Worm (Caenorhabditis elegans): ENCODE data around the gene epg-3.

Gene epg-3

ce11 chrIII:12931108-12931507 lies 3.4 kb upstream of the epg-3 start:
- TF ChIP-seq unc-62 (GFP tag; optimal IDR thresholded peaks at IDR 0.05), result no peak

ce11 chrIII:12931786-12932427 lies 2.6 kb upstream of the epg-3 start, which contains the start of gene rbm-7:
Gene rbm-7, minus strand, starts transcription at chrIII:12931867.
- no peak for TF ChIP-seq unc-62 (GFP tag; optimal IDR thresholded peaks at IDR 0.05)

ce11 chrIII:12932776-12933175 lies 1.7 kb upstream of the epg-3 start:
- no peak for TF ChIP-seq unc-62 (GFP tag; optimal IDR thresholded peaks at IDR 0.05)

- TF ChIP-seq unc-62 (GFP tag; optimal IDR thresholded peaks at IDR 0.05), result no peak
These were observed 7.8 kb downstream of the epg-3 start, which contains the start of gene unc-25 for ce11 chrIII:12942307-12942706. Gene unc-25, plus strand, starts transcription at chrIII:12942651.

- no peak for TF ChIP-seq unc-62 (GFP tag; optimal IDR thresholded peaks at IDR 0.05)
These were observed 9.5 kb downstream of the epg-3 start for ce11 chrIII:12944064-12944463.

ce11 chrIII:12945072-12945471 lies 10.6 kb downstream of the epg-3 start:
- no peak for TF ChIP-seq unc-62 (GFP tag; optimal IDR thresholded peaks at IDR 0.05)

ce11 chrIII:12951362-12952228 lies 17.1 kb downstream of the epg-3 start, which contains the start of gene Y39E4A.1:
Gene Y39E4A.1, plus strand, starts transcription at chrIII:12951412.
- TF ChIP-seq unc-62 (GFP tag; optimal IDR thresholded peaks at IDR 0.05), result no peak

- TF ChIP-seq unc-62 (GFP tag; optimal IDR thresholded peaks at IDR 0.05), result no peak
These were observed 18.1 kb downstream of the epg-3 start for ce11 chrIII:12952615-12953014.

ce11 chrIII:12959286-12959685 lies 24.8 kb downstream of the epg-3 start:
- no peak for TF ChIP-seq unc-62 (GFP tag; optimal IDR thresholded peaks at IDR 0.05)

ce11 chrIII:12960705-12961104 lies 26.2 kb downstream of the epg-3 start:
- no peak for TF ChIP-seq unc-62 (GFP tag; optimal IDR thresholded peaks at IDR 0.05)

ce11 chrIII:12966895-12967294 lies 32.4 kb downstream of the epg-3 start, which contains the start of gene ttm-1:
Gene ttm-1, minus strand, starts transcription at chrIII:12966995.
- TF ChIP-seq unc-62 (GFP tag; optimal IDR thresholded peaks at IDR 0.05), result no peak

ce11 chrIII:12967437-12968043 lies 33.0 kb downstream of the epg-3 start:
- no peak for TF ChIP-seq unc-62 (GFP tag; optimal IDR thresholded peaks at IDR 0.05)

ce11 chrIII:12968330-12968729 lies 33.8 kb downstream of the epg-3 start:
- TF ChIP-seq unc-62 (GFP tag; optimal IDR thresholded peaks at IDR 0.05), result no peak

ce11 chrIII:12971828-12972379 lies 37.4 kb downstream of the epg-3 start:
- TF ChIP-seq unc-62 (GFP tag; optimal IDR thresholded peaks at IDR 0.05), result no peak

ce11 chrIII:12972398-12972797 lies 37.9 kb downstream of the epg-3 start, which contains the start of gene bckd-1A:
Gene bckd-1A, minus strand, starts transcription at chrIII:12972498.
- TF ChIP-seq unc-62 (GFP tag; optimal IDR thresholded peaks at IDR 0.05), result no peak

ce11 chrIII:12977559-12977958 lies 43.0 kb downstream of the epg-3 start, which contains the start of gene ZK1010.2:
Gene ZK1010.2, minus strand, starts transcription at chrIII:12977862.
- TF ChIP-seq unc-62 (GFP tag; optimal IDR thresholded peaks at IDR 0.05), result no peak

Measured in whole organism, dauer.